Fruit fly (Drosophila melanogaster) whole organism, embryonic: Measurements from ENCODE around the gene mRpS7.
A peak's percentile ranks its signal among the peaks of the same experiment; 100 is the strongest.

Experiments used
- Abd-B ChIP-seq: fragments of 200-800 bp; sonication (Bioruptor generic); optimal IDR thresholded peaks from 2 replicates; lab custom pipeline; 2018; ENCODE audit warnings: missing biosample characterization, mild to moderate bottlenecking, missing genetic modification characterization, moderate library complexity
- B-H1 ChIP-seq: fragments of 200-800 bp; sonication (Bioruptor generic); IDR thresholded peaks from 3 replicates; pipeline ENCODE4 v1.3.6; 2022; ENCODE audit warnings: missing biosample characterization, missing genetic modification characterization
- CG10147 ChIP-seq: fragments of 200-800 bp; sonication (Bioruptor generic); optimal IDR thresholded peaks from 2 replicates; lab custom pipeline; 2019; ENCODE audit warnings: missing biosample characterization, mild to moderate bottlenecking, missing genetic modification characterization, moderate library complexity
- CG10321 ChIP-seq: fragments of 200-800 bp; sonication (Bioruptor generic); IDR thresholded peaks from 2 replicates; pipeline ENCODE4 v1.3.6; 2022; ENCODE audit warnings: missing biosample characterization, missing genetic modification characterization
- CG12155 ChIP-seq: fragments of 200-800 bp; sonication (Bioruptor generic); optimal IDR thresholded peaks from 3 replicates; lab custom pipeline; 2016; ENCODE audit warnings: missing biosample characterization, missing genetic modification characterization
- CG12299 ChIP-seq: fragments of 200-800 bp; sonication (Bioruptor generic); optimal IDR thresholded peaks from 2 replicates; lab custom pipeline; 2018; ENCODE audit warnings: missing biosample characterization, mild to moderate bottlenecking, missing genetic modification characterization
- CG15011 ChIP-seq: fragments of 200-800 bp; sonication (Bioruptor generic); optimal IDR thresholded peaks from 3 replicates; lab custom pipeline; 2018; ENCODE audit warnings: missing biosample characterization, mild to moderate bottlenecking, missing genetic modification characterization
- CG15269 ChIP-seq: fragments of 200-800 bp; sonication (Bioruptor generic); optimal IDR thresholded peaks from 2 replicates; lab custom pipeline; 2018; ENCODE audit warnings: missing biosample characterization, mild to moderate bottlenecking, missing genetic modification characterization, moderate library complexity
- CG1602 ChIP-seq: fragments of 200-800 bp; sonication (Bioruptor generic); optimal IDR thresholded peaks from 3 replicates; lab custom pipeline; 2016; ENCODE audit warnings: missing biosample characterization, missing genetic modification characterization
- CG1647 ChIP-seq: fragments of 200-800 bp; sonication (Bioruptor generic); optimal IDR thresholded peaks from 3 replicates; lab custom pipeline; 2016; ENCODE audit warnings: missing biosample characterization, missing genetic modification characterization
- CG16779 ChIP-seq: fragments of 200-800 bp; sonication (Bioruptor generic); IDR thresholded peaks from 2 replicates; pipeline ENCODE4 v1.3.6; 2022; ENCODE audit warnings: missing biosample characterization, missing genetic modification characterization
- CG17328 ChIP-seq: fragments of 200-800 bp; sonication (Bioruptor generic); IDR thresholded peaks from 2 replicates; pipeline ENCODE4 v1.3.6; 2022; ENCODE audit warnings: missing biosample characterization, missing genetic modification characterization
- CG18764 ChIP-seq: fragments of 200-800 bp; sonication (Bioruptor generic); optimal IDR thresholded peaks from 3 replicates; lab custom pipeline; 2016; ENCODE audit warnings: missing biosample characterization, missing genetic modification characterization
- CG4282 ChIP-seq: fragments of 200-800 bp; sonication (Bioruptor generic); optimal IDR thresholded peaks from 2 replicates; lab custom pipeline; 2016; ENCODE audit warnings: missing biosample characterization, missing genetic modification characterization
- CG4404 ChIP-seq: fragments of 200-800 bp; sonication (Bioruptor generic); IDR thresholded peaks from 2 replicates; pipeline ENCODE4 v1.3.6; 2022; ENCODE audit warnings: missing biosample characterization, missing genetic modification characterization
- CG5245 ChIP-seq: fragments of 200-800 bp; sonication (Bioruptor generic); optimal IDR thresholded peaks from 3 replicates; lab custom pipeline; 2016; ENCODE audit warnings: missing biosample characterization, missing genetic modification characterization
- CG7271 ChIP-seq: fragments of 200-800 bp; sonication (Bioruptor generic); optimal IDR thresholded peaks from 2 replicates; lab custom pipeline; 2018; ENCODE audit warnings: missing biosample characterization, mild to moderate bottlenecking, missing genetic modification characterization, moderate library complexity
- CG7839 ChIP-seq: fragments of 200-800 bp; sonication (Bioruptor generic); optimal IDR thresholded peaks from 3 replicates; lab custom pipeline; 2018; ENCODE audit warnings: missing biosample characterization, mild to moderate bottlenecking, missing genetic modification characterization, moderate library complexity
- CG8478 ChIP-seq: fragments of >200 bp; optimal IDR thresholded peaks from 2 replicates; lab custom pipeline; 2018
- CG8765 ChIP-seq: fragments of 200-800 bp; sonication (Bioruptor generic); IDR thresholded peaks from 2 replicates; pipeline ENCODE4 v1.3.6; 2022; ENCODE audit warnings: missing biosample characterization, missing genetic modification characterization
- CG9609 ChIP-seq: fragments of 200-800 bp; sonication (Bioruptor generic); optimal IDR thresholded peaks from 3 replicates; lab custom pipeline; 2016; ENCODE audit warnings: missing biosample characterization, missing genetic modification characterization
- CG9817 ChIP-seq: fragments of 200-800 bp; sonication (Bioruptor generic); optimal IDR thresholded peaks from 2 replicates; lab custom pipeline; 2018; ENCODE audit warnings: missing biosample characterization, mild to moderate bottlenecking, missing genetic modification characterization, moderate library complexity
- D19A ChIP-seq: fragments of 200-800 bp; optimal IDR thresholded peaks from 3 replicates; lab custom pipeline; 2019; ENCODE audit warnings: missing biosample characterization, mild to moderate bottlenecking, missing genetic modification characterization, moderate library complexity
- Deaf1 ChIP-seq: fragments of 200-800 bp; optimal IDR thresholded peaks from 3 replicates; lab custom pipeline; 2019; ENCODE audit warnings: missing biosample characterization, mild to moderate bottlenecking, missing genetic modification characterization, moderate library complexity
- Doc2 ChIP-seq: fragments of 200-800 bp; sonication (Bioruptor generic); IDR thresholded peaks from 2 replicates; pipeline ENCODE4 v1.3.6; 2022; ENCODE audit warnings: missing biosample characterization, missing genetic modification characterization
- HLHmδ ChIP-seq: fragments of 200-800 bp; sonication (Bioruptor generic); optimal IDR thresholded peaks from 2 replicates; lab custom pipeline; 2018; ENCODE audit warnings: missing biosample characterization, mild to moderate bottlenecking, missing genetic modification characterization, moderate library complexity
- Hand ChIP-seq: fragments of 200-800 bp; sonication (Bioruptor generic); optimal IDR thresholded peaks from 2 replicates; lab custom pipeline; 2017; ENCODE audit warnings: mild to moderate bottlenecking, missing biosample characterization, missing genetic modification reagents, missing genetic modification characterization
- Hr3 ChIP-seq: fragments of 200-800 bp; sonication (Bioruptor generic); optimal IDR thresholded peaks from 3 replicates; lab custom pipeline; 2016; ENCODE audit warnings: missing biosample characterization, missing genetic modification characterization
- Lhr ChIP-seq: fragments of 200-800 bp; sonication (Bioruptor generic); optimal IDR thresholded peaks from 3 replicates; lab custom pipeline; 2017; ENCODE audit warnings: mild to moderate bottlenecking, missing biosample characterization, missing genetic modification reagents, missing genetic modification characterization
- MBD-R2 ChIP-seq: fragments of 200-800 bp; sonication (Bioruptor generic); IDR thresholded peaks from 2 replicates; pipeline ENCODE4 v1.3.6; 2022; ENCODE audit warnings: missing biosample characterization, missing genetic modification characterization
- Ptx1 ChIP-seq: fragments of 200-800 bp; sonication (Bioruptor generic); IDR thresholded peaks from 2 replicates; pipeline ENCODE4 v1.3.6; 2022; ENCODE audit warnings: missing biosample characterization, missing genetic modification characterization
- Rx ChIP-seq: fragments of 200-800 bp; sonication (Bioruptor generic); IDR thresholded peaks from 2 replicates; pipeline ENCODE4 v1.3.6; 2022; ENCODE audit warnings: missing biosample characterization, missing genetic modification characterization
- chif ChIP-seq, 2 experiments: fragments of 200-800 bp; sonication (Bioruptor generic); optimal IDR thresholded peaks; 3 replicates each; lab custom pipeline; 2016; ENCODE audit warnings: missing biosample characterization in 2 of 2, missing genetic modification characterization in 2 of 2
- ems ChIP-seq: fragments of 200-800 bp; sonication (Bioruptor generic); optimal IDR thresholded peaks from 3 replicates; lab custom pipeline; 2016; ENCODE audit warnings: missing biosample characterization, missing genetic modification characterization
- fd102C ChIP-seq: fragments of 200-800 bp; sonication (Bioruptor generic); optimal IDR thresholded peaks from 2 replicates; lab custom pipeline; 2018; ENCODE audit warnings: missing biosample characterization, mild to moderate bottlenecking, missing genetic modification characterization, moderate library complexity
- fd96Cb ChIP-seq: fragments of 200-800 bp; sonication (Bioruptor generic); optimal IDR thresholded peaks from 2 replicates; lab custom pipeline; 2018; ENCODE audit warnings: missing biosample characterization, mild to moderate bottlenecking, missing genetic modification characterization, moderate library complexity
- ftz-f1 ChIP-seq: fragments of 200-800 bp; sonication (Bioruptor generic); optimal IDR thresholded peaks from 2 replicates; lab custom pipeline; 2016; ENCODE audit warnings: missing biosample characterization, missing genetic modification characterization
- gcm2 ChIP-seq: fragments of 200-800 bp; sonication (Bioruptor generic); optimal IDR thresholded peaks from 2 replicates; lab custom pipeline; 2016; ENCODE audit warnings: missing biosample characterization, missing genetic modification characterization
- her ChIP-seq: fragments of 200-800 bp; sonication (Bioruptor generic); optimal IDR thresholded peaks from 2 replicates; lab custom pipeline; 2016; ENCODE audit warnings: missing biosample characterization, missing genetic modification characterization
- hkb ChIP-seq, 2 experiments: fragments of 200-800 bp in 1 of 2; fragments of >200 bp in 1 of 2; sonication (Bioruptor generic) in 1 of 2; IDR thresholded peaks in 1 of 2; optimal IDR thresholded peaks in 1 of 2; 2 replicates each; pipeline versions ENCODE4 v1.3.6 to Lab custom; 2017 to 2022; ENCODE audit warnings: missing biosample characterization in 1 of 2, missing genetic modification characterization in 1 of 2
- insv ChIP-seq, 2 experiments: fragments of 200-800 bp; sonication (Bioruptor generic); optimal IDR thresholded peaks; 3 replicates each; lab custom pipeline; 2016 to 2018; ENCODE audit warnings: missing biosample characterization in 2 of 2, missing genetic modification characterization in 2 of 2
- kah ChIP-seq: fragments of 200-800 bp; sonication (Bioruptor generic); optimal IDR thresholded peaks from 2 replicates; lab custom pipeline; 2018; ENCODE audit warnings: missing biosample characterization, mild to moderate bottlenecking, missing genetic modification characterization
- otp ChIP-seq: fragments of 200-800 bp; sonication (Bioruptor generic); IDR thresholded peaks from 3 replicates; pipeline ENCODE4, ENCODE4 v1.3.6; 2022; ENCODE audit warnings: missing biosample characterization, missing genetic modification characterization
- pho ChIP-seq: fragments of 200-800 bp; sonication (Bioruptor generic); optimal IDR thresholded peaks from 2 replicates; lab custom pipeline; 2016; ENCODE audit warnings: missing biosample characterization, missing genetic modification characterization
- phol ChIP-seq: fragments of 200-800 bp; sonication (Bioruptor generic); optimal IDR thresholded peaks from 3 replicates; lab custom pipeline; 2018; ENCODE audit warnings: missing biosample characterization, mild to moderate bottlenecking, missing genetic modification characterization, moderate library complexity
- pita ChIP-seq: fragments of 200-800 bp; sonication (Bioruptor generic); optimal IDR thresholded peaks from 2 replicates; lab custom pipeline; 2017; ENCODE audit warnings: missing biosample characterization, mild to moderate bottlenecking, missing genetic modification characterization
- repo ChIP-seq: fragments of 200-800 bp; sonication (Bioruptor generic); optimal IDR thresholded peaks from 2 replicates; lab custom pipeline; 2016; ENCODE audit warnings: missing biosample characterization, missing genetic modification characterization
- row ChIP-seq: fragments of 200-800 bp; sonication (Bioruptor generic); IDR thresholded peaks from 3 replicates; pipeline ENCODE4 v1.3.6; 2022; ENCODE audit warnings: missing biosample characterization, missing genetic modification characterization
- shn ChIP-seq: fragments of 200-800 bp; sonication (Bioruptor generic); optimal IDR thresholded peaks from 3 replicates; lab custom pipeline; 2016; ENCODE audit warnings: missing biosample characterization, missing genetic modification characterization
- slbo ChIP-seq: fragments of 200-800 bp; sonication (Bioruptor generic); IDR thresholded peaks from 2 replicates; pipeline ENCODE4 v1.3.6; 2022; ENCODE audit warnings: missing biosample characterization, missing genetic modification characterization
- ssp ChIP-seq: fragments of 200-800 bp; sonication (Bioruptor generic); IDR thresholded peaks from 2 replicates; pipeline ENCODE4 v1.3.6; 2022; ENCODE audit warnings: missing biosample characterization, missing genetic modification characterization
- tgo ChIP-seq: fragments of 200-800 bp; sonication (Bioruptor generic); IDR thresholded peaks from 3 replicates; pipeline ENCODE4 v1.3.6; 2022; ENCODE audit warnings: missing biosample characterization, missing genetic modification characterization

Gene mRpS7

DNA sequence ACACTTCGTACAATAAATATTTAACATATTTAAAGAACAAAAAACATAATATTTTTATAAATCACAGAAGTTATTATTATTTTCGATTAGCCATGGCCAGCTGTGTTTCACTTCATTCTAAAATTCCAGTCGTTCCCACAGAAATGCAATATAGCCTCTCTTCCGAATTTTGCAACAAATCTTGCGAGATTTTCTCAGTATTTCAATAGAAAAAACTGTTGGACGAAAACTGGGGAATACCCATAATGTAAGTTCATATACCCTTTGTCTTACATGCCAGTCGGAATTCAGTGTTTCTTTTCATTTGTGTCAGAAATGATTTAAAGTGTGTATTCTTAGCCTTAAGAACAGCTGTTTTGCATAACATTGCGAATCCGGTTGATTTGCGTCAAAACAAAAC, 30.0 kb upstream of the mRpS7 start, which contains the start of the genes CtsL4 and ClpP (continued):
- no peak for TF ChIP-seq CG7839 (tag; lab: Kevin White, UChicago)
- TF ChIP-seq kah (GFP tag; lab: Kevin White, UChicago), result no peak
- TF ChIP-seq CG5245 (GFP tag; lab: Kevin White, UChicago), result peak; percentile 5
- peak; percentile 23 for TF ChIP-seq pho (GFP tag; lab: Kevin White, UChicago)
- TF ChIP-seq Rx (GFP tag; lab: Robert Waterston, UW), result no peak
- TF ChIP-seq CG18764 (GFP tag; lab: Kevin White, UChicago), result peak; percentile 17
- TF ChIP-seq CG9609 (GFP tag; lab: Kevin White, UChicago), result peak; percentile 30
- peak; percentile 62 for TF ChIP-seq Lhr (GFP tag; lab: Kevin White, UChicago)
- TF ChIP-seq D19A, result peak; percentile 74
- TF ChIP-seq gcm2 (GFP tag; lab: Kevin White, UChicago), result no peak
- no peak for TF ChIP-seq CG8478 (lab: Kevin White, UChicago)
- no peak for TF ChIP-seq hkb (optimal IDR thresholded peaks at IDR 0.05; lab: Kevin White, UChicago)
- TF ChIP-seq hkb (GFP tag; IDR thresholded peaks at IDR 0.05; lab: Robert Waterston, UW), result 0 out of 2 replicates have a peak, but pooled peaks have one; percentile 34
- no peak for TF ChIP-seq repo (GFP tag; lab: Kevin White, UChicago)
- TF ChIP-seq fd102C, result no peak
- TF ChIP-seq Hand (GFP tag; lab: Kevin White, UChicago), result no peak
- TF ChIP-seq CG12299 (tag; lab: Kevin White, UChicago), result peak; percentile 39
- peak; percentile 2 for TF ChIP-seq CG4282 (GFP tag; lab: Kevin White, UChicago)
- peak in 1 of 2 experiments; percentile 39 for TF ChIP-seq chif (GFP tag; optimal IDR thresholded peaks at IDR 0.05; lab: Kevin White, UChicago)
- no peak for TF ChIP-seq otp (GFP tag; lab: Robert Waterston, UW)
- peak; percentile 37 for TF ChIP-seq fd96Cb (tag; lab: Kevin White, UChicago)
- TF ChIP-seq her (GFP tag; lab: Kevin White, UChicago), result peak; percentile 32
- TF ChIP-seq B-H1 (GFP tag; lab: Robert Waterston, UW), result no peak; the same call in 2 of the 3 replicates
- TF ChIP-seq CG15011 (GFP tag; lab: Kevin White, UChicago), result no peak
- TF ChIP-seq slbo (GFP tag; lab: Robert Waterston, UW), result peak; percentile 76
- TF ChIP-seq CG4404 (GFP tag; lab: Robert Waterston, UW), result 0 out of 2 replicates have a peak, but pooled peaks have one; percentile 17
- TF ChIP-seq CG10321 (GFP tag; lab: Robert Waterston, UW), result no peak
- TF ChIP-seq phol (tag; lab: Kevin White, UChicago), result peak; percentile 60
- TF ChIP-seq ssp (GFP tag; lab: Robert Waterston, UW), result peak; percentile 97
- TF ChIP-seq shn (GFP tag; lab: Kevin White, UChicago), result peak; percentile 35
- peak; percentile 51 for TF ChIP-seq Hr3 (GFP tag; lab: Kevin White, UChicago)
- TF ChIP-seq CG8765 (GFP tag; lab: Robert Waterston, UW), result no peak
- TF ChIP-seq Deaf1 (tag; lab: Kevin White, UChicago), result no peak
- TF ChIP-seq CG7271 (tag; lab: Kevin White, UChicago), result peak; percentile 8
- TF ChIP-seq CG17328 (GFP tag; lab: Robert Waterston, UW), result 0 out of 2 replicates have a peak, but pooled peaks have one; percentile 27
- no peak for TF ChIP-seq ftz-f1 (GFP tag; lab: Kevin White, UChicago)
- TF ChIP-seq CG10147 (GFP tag; lab: Kevin White, UChicago), result no peak
- TF ChIP-seq ems (GFP tag; lab: Kevin White, UChicago), result no peak
- TF ChIP-seq CG1647 (GFP tag; lab: Kevin White, UChicago), result no peak
- TF ChIP-seq CG9817 (tag; lab: Kevin White, UChicago), result peak; percentile 34
- TF ChIP-seq CG1602 (GFP tag; lab: Kevin White, UChicago), result peak; percentile 46
- TF ChIP-seq CG12155 (GFP tag; lab: Kevin White, UChicago), result peak; percentile 32
- TF ChIP-seq CG16779, result no peak
- no peak for TF ChIP-seq tgo (GFP tag; lab: Robert Waterston, UW)
- TF ChIP-seq MBD-R2 (GFP tag; lab: Robert Waterston, UW), result peak; percentile 95
- TF ChIP-seq Doc2, result no peak
- TF ChIP-seq Abd-B (GFP tag; lab: Kevin White, UChicago), result peak; percentile 46
- no peak for TF ChIP-seq CG15269
- TF ChIP-seq HLHmδ, result no peak
- peak in 1 of 2 experiments; percentile 9 for TF ChIP-seq insv (GFP tag; optimal IDR thresholded peaks at IDR 0.05; lab: Kevin White, UChicago)
- TF ChIP-seq Ptx1 (GFP tag; lab: Robert Waterston, UW), result peak; percentile 60
- no peak for TF ChIP-seq pita (GFP tag; lab: Kevin White, UChicago)
- peak; percentile 86 for TF ChIP-seq row (GFP tag; lab: Robert Waterston, UW)
